Fruit fly (Drosophila melanogaster): ENCODE results near the gene sc.

sc gene

DNA sequence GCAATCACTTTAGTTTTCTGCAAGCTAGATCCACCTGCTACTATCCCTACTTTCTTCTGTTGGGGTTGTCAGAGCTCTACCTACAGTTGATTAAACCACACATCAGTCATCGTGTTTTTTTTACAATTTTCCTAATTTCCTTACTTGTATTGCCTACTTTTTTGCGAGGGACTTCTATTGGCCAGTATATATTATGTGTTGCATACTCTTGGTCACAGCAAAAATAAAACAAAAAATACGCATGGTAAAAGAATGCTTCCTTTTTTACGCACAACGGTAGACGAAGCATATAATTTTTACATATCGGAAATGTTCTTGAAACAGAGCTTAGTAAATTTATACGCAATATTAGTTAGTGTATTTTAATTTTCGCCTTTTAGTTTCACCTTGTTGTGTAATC, 34.4 kb upstream of the sc start (continued):
- TF ChIP-seq Hr51 (GFP tag; optimal IDR thresholded peaks at IDR 0.05), result no peak
- no peak for TF ChIP-seq klu (GFP tag; IDR thresholded peaks at IDR 0.05)
- TF ChIP-seq pzg (GFP tag; optimal IDR thresholded peaks at IDR 0.05), result no peak
- no peak for TF ChIP-seq da (GFP tag; optimal IDR thresholded peaks at IDR 0.05)
- TF ChIP-seq CG15011 (GFP tag; optimal IDR thresholded peaks at IDR 0.05), result no peak
- no peak for TF ChIP-seq usp (GFP tag; optimal IDR thresholded peaks at IDR 0.05)
- no peak for TF ChIP-seq Dip3 (GFP tag; optimal IDR thresholded peaks at IDR 0.05)
- peak; percentile 11; the same call in 1 of the 2 replicates for TF ChIP-seq amos (GFP tag; IDR thresholded peaks at IDR 0.05; ENCODE audit: partially characterized antibody)
- no peak for TF ChIP-seq dati (GFP tag; IDR thresholded peaks at IDR 0.05)
- TF ChIP-seq CG9727 (GFP tag; optimal IDR thresholded peaks at IDR 0.05), result no peak
- no peak for TF ChIP-seq ind (GFP tag; optimal IDR thresholded peaks at IDR 0.05)
- no peak for TF ChIP-seq CG4854 (GFP tag; optimal IDR thresholded peaks at IDR 0.05)
- no peak for TF ChIP-seq cato (GFP tag; optimal IDR thresholded peaks at IDR 0.05; ENCODE audit: borderline replicate concordance)
- peak; percentile 52 for TF ChIP-seq Bgb (GFP tag; IDR thresholded peaks at IDR 0.05; ENCODE audit: partially characterized antibody)
- TF ChIP-seq kay (GFP tag; optimal IDR thresholded peaks at IDR 0.05), result no peak
- TF ChIP-seq sim (GFP tag; IDR thresholded peaks at IDR 0.05), result no peak
- no peak for TF ChIP-seq CG13894 (tag; optimal IDR thresholded peaks at IDR 0.05)
- no peak for TF ChIP-seq D19A (tag; optimal IDR thresholded peaks at IDR 0.05)
- no peak for TF ChIP-seq Dfd (GFP tag; optimal IDR thresholded peaks at IDR 0.05)
- no peak for TF ChIP-seq CG6854 (GFP tag; optimal IDR thresholded peaks at IDR 0.05)
- TF ChIP-seq eve (GFP tag; optimal IDR thresholded peaks at IDR 0.05), result no peak
- TF ChIP-seq CG33213 (GFP tag; optimal IDR thresholded peaks at IDR 0.05), result no peak
- no peak for TF ChIP-seq wdn (GFP tag; IDR thresholded peaks at IDR 0.05)
- TF ChIP-seq Nf-YC (tag; optimal IDR thresholded peaks at IDR 0.05), result no peak
- no peak for TF ChIP-seq Kr (GFP tag; optimal IDR thresholded peaks at IDR 0.05)
- no peak for TF ChIP-seq tin (GFP tag; optimal IDR thresholded peaks at IDR 0.05)
- no peak for TF ChIP-seq CG31441 (GFP tag; IDR thresholded peaks at IDR 0.05)
- TF ChIP-seq tgo (GFP tag; IDR thresholded peaks at IDR 0.05), result no peak
- no peak for TF ChIP-seq psq (GFP tag; optimal IDR thresholded peaks at IDR 0.05)
- no peak for TF ChIP-seq kah (GFP tag; optimal IDR thresholded peaks at IDR 0.05)
- TF ChIP-seq Hey (tag; optimal IDR thresholded peaks at IDR 0.05), result no peak
- TF ChIP-seq cad (GFP tag; optimal IDR thresholded peaks at IDR 0.05), result no peak
- TF ChIP-seq Fer1 (GFP tag; optimal IDR thresholded peaks at IDR 0.05), result no peak
- no peak for TF ChIP-seq ci (GFP tag; IDR thresholded peaks at IDR 0.05)
- no peak for TF ChIP-seq vfl (GFP tag; optimal IDR thresholded peaks at IDR 0.05)
- no peak for TF ChIP-seq CG12219 (GFP tag; optimal IDR thresholded peaks at IDR 0.05)
- no peak for TF ChIP-seq zfh2 (GFP tag; optimal IDR thresholded peaks at IDR 0.05)
- TF ChIP-seq CG1792 (GFP tag; optimal IDR thresholded peaks at IDR 0.05), result no peak
- peak; percentile 67 for TF ChIP-seq nom (GFP tag; optimal IDR thresholded peaks at IDR 0.05)
- TF ChIP-seq CG3995 (GFP tag; optimal IDR thresholded peaks at IDR 0.05), result no peak
- no peak for TF ChIP-seq run (tag; optimal IDR thresholded peaks at IDR 0.05)
- TF ChIP-seq Drgx (GFP tag; IDR thresholded peaks at IDR 0.05), result no peak; the same call in 1 of the 2 replicates
- no peak for TF ChIP-seq Atf-2 (GFP tag; optimal IDR thresholded peaks at IDR 0.05)
- TF ChIP-seq shn (GFP tag; optimal IDR thresholded peaks at IDR 0.05), result no peak
- no peak for TF ChIP-seq E2f1 (GFP tag; IDR thresholded peaks at IDR 0.05)
- no peak for TF ChIP-seq CG30020 (tag; optimal IDR thresholded peaks at IDR 0.05)
- 0 out of 2 replicates have a peak, but pooled peaks have one; percentile 30 for TF ChIP-seq CG42726 (GFP tag; IDR thresholded peaks at IDR 0.05; ENCODE audit: partially characterized antibody)
- peak; percentile 77 for TF ChIP-seq CTCF (GFP tag; optimal IDR thresholded peaks at IDR 0.05)
- TF ChIP-seq stwl (tag; optimal IDR thresholded peaks at IDR 0.05), result peak; percentile 56
- TF ChIP-seq CG4730 (GFP tag; IDR thresholded peaks at IDR 0.05), result no peak
- TF ChIP-seq Fer3 (tag; optimal IDR thresholded peaks at IDR 0.05), result no peak

All from whole organism, embryonic.